Fruit fly (Drosophila melanogaster): Measurements from ENCODE around the gene sens-2.

- TF ChIP-seq OdsH (GFP tag; optimal IDR thresholded peaks at IDR 0.05) (no peak), psq (GFP tag; optimal IDR thresholded peaks at IDR 0.05) (no peak)
Observed at dm6 chr2L:6791845-6792443, 29.8 kb upstream of the sens-2 start.

All from whole organism, wandering third instar larva.